Fruit fly (Drosophila melanogaster) whole organism, embryonic: ENCODE data around the gene CG8128.
A peak's percentile ranks its signal among the peaks of the same experiment; 100 is the strongest.

Experiments used
- Awh ChIP-seq: fragments of 200-800 bp; sonication (Bioruptor generic); IDR thresholded peaks from 2 replicates; pipeline ENCODE4, ENCODE4 v1.3.6; 2022; ENCODE audit warnings: missing biosample characterization, missing genetic modification characterization
- B-H2 ChIP-seq: fragments of 200-800 bp; sonication (Bioruptor generic); optimal IDR thresholded peaks from 2 replicates; lab custom pipeline; 2018; ENCODE audit warnings: missing biosample characterization, mild to moderate bottlenecking, missing genetic modification characterization
- CG10209 ChIP-seq: fragments of 200-800 bp; sonication (Bioruptor generic); optimal IDR thresholded peaks from 3 replicates; lab custom pipeline; 2017; ENCODE audit warnings: missing biosample characterization, mild to moderate bottlenecking, missing genetic modification characterization, missing genetic modification reagents
- CG10267 ChIP-seq: fragments of 200-800 bp; sonication (Bioruptor generic); optimal IDR thresholded peaks from 2 replicates; lab custom pipeline; 2018; ENCODE audit warnings: missing biosample characterization, mild to moderate bottlenecking, missing genetic modification characterization, moderate library complexity
- CG10565 ChIP-seq: fragments of 200-800 bp; sonication (Bioruptor generic); optimal IDR thresholded peaks from 3 replicates; lab custom pipeline; 2016; ENCODE audit warnings: missing biosample characterization, mild to moderate bottlenecking, missing genetic modification characterization
- CG10654 ChIP-seq: fragments of 200-800 bp; sonication (Bioruptor generic); optimal IDR thresholded peaks from 2 replicates; lab custom pipeline; 2016; ENCODE audit warnings: missing biosample characterization, missing genetic modification characterization
- CG11456 ChIP-seq: fragments of 200-800 bp; sonication (Bioruptor generic); IDR thresholded peaks from 3 replicates; pipeline ENCODE4 v1.3.6; 2022; ENCODE audit warnings: missing biosample characterization, missing genetic modification characterization
- CG11504 ChIP-seq: fragments of 200-800 bp; sonication (Bioruptor generic); optimal IDR thresholded peaks from 3 replicates; lab custom pipeline; 2019; ENCODE audit warnings: missing biosample characterization, mild to moderate bottlenecking, missing genetic modification characterization, moderate library complexity
- CG12391 ChIP-seq: fragments of 200-800 bp; sonication (Bioruptor generic); optimal IDR thresholded peaks from 3 replicates; lab custom pipeline; 2018; ENCODE audit warnings: missing biosample characterization, mild to moderate bottlenecking, missing genetic modification characterization, moderate library complexity
- CG16815 ChIP-seq: fragments of 200-800 bp; sonication (Bioruptor generic); optimal IDR thresholded peaks from 3 replicates; lab custom pipeline; 2017; ENCODE audit warnings: missing biosample characterization, mild to moderate bottlenecking, missing genetic modification characterization
- CG17361 ChIP-seq: fragments of 200-800 bp; sonication (Bioruptor generic); IDR thresholded peaks from 3 replicates; pipeline ENCODE4 v1.3.6; 2022; ENCODE audit warnings: missing biosample characterization, missing genetic modification characterization
- CG18476 ChIP-seq: fragments of 200-800 bp; sonication (Bioruptor generic); optimal IDR thresholded peaks from 2 replicates; lab custom pipeline; 2016; ENCODE audit warnings: missing biosample characterization, mild to moderate bottlenecking, missing genetic modification characterization
- CG2129 ChIP-seq: fragments of 200-800 bp; sonication (Bioruptor generic); IDR thresholded peaks from 2 replicates; pipeline ENCODE4 v1.3.6; 2022; ENCODE audit warnings: missing biosample characterization, missing genetic modification characterization; ENCODE audit not compliant: partially characterized antibody
- CG31441 ChIP-seq: fragments of 200-800 bp; sonication (Bioruptor generic); IDR thresholded peaks from 2 replicates; pipeline ENCODE4 v1.3.6; 2022; ENCODE audit warnings: missing biosample characterization, missing genetic modification characterization
- CG3995 ChIP-seq: fragments of 200-800 bp; sonication (Bioruptor generic); optimal IDR thresholded peaks from 3 replicates; lab custom pipeline; 2016; ENCODE audit warnings: missing biosample characterization, missing genetic modification characterization
- CG4617 ChIP-seq: fragments of 200-800 bp; sonication (Bioruptor generic); optimal IDR thresholded peaks from 3 replicates; lab custom pipeline; 2016; ENCODE audit warnings: missing biosample characterization, missing genetic modification characterization, borderline replicate concordance
- CG4730 ChIP-seq: fragments of 200-800 bp; sonication (Bioruptor generic); IDR thresholded peaks from 2 replicates; pipeline ENCODE4 v1.3.6; 2022; ENCODE audit warnings: missing biosample characterization, missing genetic modification characterization
- CG7963 ChIP-seq: fragments of 200-800 bp; sonication (Bioruptor generic); IDR thresholded peaks from 3 replicates; pipeline ENCODE4 v1.3.6; 2022; ENCODE audit warnings: missing biosample characterization, missing genetic modification characterization; ENCODE audit not compliant: partially characterized antibody
- CG8388 ChIP-seq: fragments of 200-800 bp; sonication (Bioruptor generic); optimal IDR thresholded peaks from 2 replicates; lab custom pipeline; 2019; ENCODE audit warnings: missing biosample characterization, mild to moderate bottlenecking, missing genetic modification characterization, moderate library complexity
- CTCF ChIP-seq: fragments of 200-800 bp; sonication (Bioruptor generic); optimal IDR thresholded peaks from 2 replicates; lab custom pipeline; 2017; ENCODE audit warnings: missing biosample characterization, mild to moderate bottlenecking, missing genetic modification characterization, moderate library complexity
- Camta ChIP-seq: fragments of 200-800 bp; sonication (Bioruptor generic); optimal IDR thresholded peaks from 2 replicates; lab custom pipeline; 2016; ENCODE audit warnings: missing biosample characterization, missing genetic modification characterization
- Dref ChIP-seq: fragments of 200-800 bp; sonication (Bioruptor generic); IDR thresholded peaks from 2 replicates; pipeline ENCODE4 v1.3.6; 2022; ENCODE audit warnings: missing biosample characterization, missing genetic modification characterization
- HLHmδ ChIP-seq: fragments of 200-800 bp; sonication (Bioruptor generic); optimal IDR thresholded peaks from 2 replicates; lab custom pipeline; 2018; ENCODE audit warnings: missing biosample characterization, mild to moderate bottlenecking, missing genetic modification characterization, moderate library complexity
- HmgD ChIP-seq: fragments of 200-800 bp; sonication (Bioruptor generic); optimal IDR thresholded peaks from 3 replicates; lab custom pipeline; 2016; ENCODE audit warnings: missing biosample characterization, missing genetic modification characterization
- MESR4 ChIP-seq: fragments of 200-800 bp; sonication (Bioruptor generic); optimal IDR thresholded peaks from 2 replicates; lab custom pipeline; 2018; ENCODE audit warnings: missing biosample characterization, mild to moderate bottlenecking, missing genetic modification characterization, moderate library complexity
- Pdp1 ChIP-seq, 2 experiments: fragments of 200-800 bp; sonication (Bioruptor generic); optimal IDR thresholded peaks; 3 replicates each; lab custom pipeline; 2016; ENCODE audit warnings: missing biosample characterization in 2 of 2, missing genetic modification characterization in 2 of 2, mild to moderate bottlenecking in 1 of 2, moderate library complexity in 1 of 2
- Tbp ChIP-seq: fragments of >200 bp; optimal IDR thresholded peaks from 2 replicates; lab custom pipeline; 2018; ENCODE audit warnings: missing biosample characterization, missing genetic modification characterization
- aop ChIP-seq: fragments of 200-800 bp; sonication (Bioruptor generic); IDR thresholded peaks from 2 replicates; pipeline ENCODE4 v1.3.6; 2022; ENCODE audit warnings: missing biosample characterization, missing genetic modification characterization
- btn ChIP-seq: fragments of 200-800 bp; sonication (Bioruptor generic); optimal IDR thresholded peaks from 2 replicates; lab custom pipeline; 2016; ENCODE audit warnings: missing biosample characterization, missing genetic modification characterization
- cato ChIP-seq: fragments of 200-800 bp; sonication (Bioruptor generic); optimal IDR thresholded peaks from 2 replicates; lab custom pipeline; 2016; ENCODE audit warnings: missing biosample characterization, missing genetic modification characterization, borderline replicate concordance
- caup ChIP-seq: fragments of 200-800 bp; sonication (Bioruptor generic); optimal IDR thresholded peaks from 3 replicates; lab custom pipeline; 2017; ENCODE audit warnings: missing biosample characterization, mild to moderate bottlenecking, missing genetic modification characterization, moderate library complexity; ENCODE audit not compliant: severe bottlenecking
- chinmo ChIP-seq: fragments of 200-800 bp; sonication (Bioruptor generic); IDR thresholded peaks from 4 replicates; pipeline ENCODE4 v1.3.6; 2022; ENCODE audit warnings: missing biosample characterization, missing genetic modification characterization; ENCODE audit not compliant: partially characterized antibody
- chm ChIP-seq: fragments of 200-800 bp; sonication (Bioruptor generic); IDR thresholded peaks from 2 replicates; pipeline ENCODE4 v1.3.6; 2022; ENCODE audit warnings: missing biosample characterization, missing genetic modification characterization
- dpn ChIP-seq, 2 experiments: fragments of 200-800 bp; sonication (Bioruptor generic); optimal IDR thresholded peaks; 3 replicates each; lab custom pipeline; 2016; ENCODE audit warnings: missing biosample characterization in 2 of 2, missing genetic modification characterization in 2 of 2
- dysf ChIP-seq: fragments of 200-800 bp; sonication (Bioruptor generic); IDR thresholded peaks from 3 replicates; pipeline ENCODE4 v1.3.6; 2022; ENCODE audit warnings: missing biosample characterization, missing genetic modification characterization
- hth ChIP-seq: fragments of >200 bp; optimal IDR thresholded peaks from 2 replicates; lab custom pipeline; 2017; ENCODE audit warnings: inconsistent platforms
- lbe ChIP-seq: fragments of 200-800 bp; sonication (Bioruptor generic); optimal IDR thresholded peaks from 2 replicates; lab custom pipeline; 2016; ENCODE audit warnings: missing biosample characterization, mild to moderate bottlenecking, missing genetic modification characterization
- lilli ChIP-seq: fragments of 200-800 bp; sonication (Bioruptor generic); optimal IDR thresholded peaks from 3 replicates; lab custom pipeline; 2016; ENCODE audit warnings: missing biosample characterization, missing genetic modification characterization
- lov ChIP-seq, 2 experiments: fragments of 200-800 bp in 1 of 2; fragments of >200 bp in 1 of 2; sonication (Bioruptor generic) in 1 of 2; IDR thresholded peaks in 1 of 2; optimal IDR thresholded peaks in 1 of 2; 2 replicates in 1 of 2; 3 replicates in 1 of 2; pipeline versions ENCODE4 v1.3.6 to Lab custom; 2017 to 2022; ENCODE audit warnings: missing biosample characterization in 1 of 2, missing genetic modification characterization in 1 of 2
- nau ChIP-seq: fragments of 200-800 bp; sonication (Bioruptor generic); optimal IDR thresholded peaks from 3 replicates; lab custom pipeline; 2017; ENCODE audit warnings: missing biosample characterization, mild to moderate bottlenecking, missing genetic modification characterization, missing genetic modification reagents
- p53 ChIP-seq: fragments of 200-800 bp; sonication (Bioruptor generic); optimal IDR thresholded peaks from 2 replicates; lab custom pipeline; 2016; ENCODE audit warnings: missing biosample characterization, missing genetic modification characterization
- pita ChIP-seq: fragments of 200-800 bp; sonication (Bioruptor generic); optimal IDR thresholded peaks from 2 replicates; lab custom pipeline; 2017; ENCODE audit warnings: missing biosample characterization, mild to moderate bottlenecking, missing genetic modification characterization
- ro ChIP-seq: fragments of 200-800 bp; sonication (Bioruptor generic); IDR thresholded peaks from 2 replicates; pipeline ENCODE4 v1.3.6; 2022; ENCODE audit warnings: missing biosample characterization, missing genetic modification characterization
- sisA ChIP-seq: fragments of 200-800 bp; sonication (Bioruptor generic); IDR thresholded peaks from 2 replicates; pipeline ENCODE4 v1.3.6; 2022; ENCODE audit warnings: missing biosample characterization, missing genetic modification characterization
- slou ChIP-seq: fragments of 200-800 bp; sonication (Bioruptor generic); optimal IDR thresholded peaks from 3 replicates; lab custom pipeline; 2016; ENCODE audit warnings: missing biosample characterization, missing genetic modification characterization
- slp2 ChIP-seq: fragments of 200-800 bp; sonication (Bioruptor generic); optimal IDR thresholded peaks from 2 replicates; lab custom pipeline; 2016; ENCODE audit warnings: missing biosample characterization, missing genetic modification characterization
- tna ChIP-seq: fragments of 200-800 bp; sonication (Bioruptor generic); IDR thresholded peaks from 2 replicates; pipeline ENCODE4 v1.3.6; 2022; ENCODE audit warnings: missing biosample characterization, missing genetic modification characterization; ENCODE audit not compliant: partially characterized antibody
- trem ChIP-seq: fragments of 200-800 bp; optimal IDR thresholded peaks from 3 replicates; lab custom pipeline; 2019; ENCODE audit warnings: missing biosample characterization, mild to moderate bottlenecking, missing genetic modification characterization, moderate library complexity
- tup ChIP-seq: fragments of 200-800 bp; sonication (Bioruptor generic); optimal IDR thresholded peaks from 2 replicates; lab custom pipeline; 2016; ENCODE audit warnings: missing biosample characterization, mild to moderate bottlenecking, missing genetic modification characterization, moderate library complexity
- twi ChIP-seq: fragments of 200-800 bp; optimal IDR thresholded peaks from 2 replicates; lab custom pipeline; 2019; ENCODE audit warnings: missing biosample characterization, mild to moderate bottlenecking, missing genetic modification characterization, moderate library complexity
- wor ChIP-seq: fragments of 200-800 bp; sonication (Bioruptor generic); IDR thresholded peaks from 2 replicates; pipeline ENCODE4 v1.3.6; 2022; ENCODE audit warnings: missing biosample characterization, missing genetic modification characterization
- yki ChIP-seq: fragments of >200 bp; optimal IDR thresholded peaks from 3 replicates; lab custom pipeline; 2018

CG8128 gene

dm6 chrX:15712409-15712808 lies 15.1 kb downstream of the CG8128 start, which contains the start of gene HUWE1 (continued):
- TF ChIP-seq lov (optimal IDR thresholded peaks at IDR 0.05; lab: Kevin White, UChicago) = no peak
- no peak for TF ChIP-seq lov (GFP tag; IDR thresholded peaks at IDR 0.05; lab: Robert Waterston, UW)
- TF ChIP-seq cato = no peak
- no peak for TF ChIP-seq p53 (GFP tag; lab: Kevin White, UChicago)
- TF ChIP-seq nau (GFP tag; lab: Kevin White, UChicago) = no peak
- peak; percentile 88; the same call in 3 of the 4 replicates for TF ChIP-seq chinmo (GFP tag; lab: Robert Waterston, UW)
- TF ChIP-seq CG11504 = no peak
- TF ChIP-seq CG2129 (GFP tag; lab: Robert Waterston, UW) = peak; percentile 53; the same call in 1 of the 2 replicates
- TF ChIP-seq CG16815 (GFP tag; lab: Kevin White, UChicago) = no peak
- TF ChIP-seq CG4730 (GFP tag; lab: Robert Waterston, UW) = no peak
- TF ChIP-seq sisA (GFP tag; lab: Robert Waterston, UW) = no peak
- no peak for TF ChIP-seq slou (GFP tag; lab: Kevin White, UChicago)
- TF ChIP-seq ro = no peak
- TF ChIP-seq CG12391 (tag; lab: Kevin White, UChicago) = peak; percentile 37
- TF ChIP-seq CG11456 = no peak
- TF ChIP-seq trem = peak; percentile 57
- no peak for TF ChIP-seq tup (GFP tag; lab: Kevin White, UChicago)
- TF ChIP-seq CG3995 = peak; percentile 98
- TF ChIP-seq tna (GFP tag; lab: Robert Waterston, UW) = peak; percentile 64
- peak; percentile 43 for TF ChIP-seq HmgD (GFP tag; lab: Kevin White, UChicago)
- TF ChIP-seq CG17361 (GFP tag; lab: Robert Waterston, UW) = no peak
- TF ChIP-seq btn (GFP tag; lab: Kevin White, UChicago) = no peak
- no peak for TF ChIP-seq Tbp (GFP tag; lab: Kevin White, UChicago)
- peak in 1 of 2 experiments; percentile 4 for TF ChIP-seq dpn (GFP tag; optimal IDR thresholded peaks at IDR 0.05; lab: Kevin White, UChicago)
- no peak for TF ChIP-seq chm (GFP tag; lab: Robert Waterston, UW)
- peak; percentile 47 for TF ChIP-seq lilli (GFP tag; lab: Kevin White, UChicago)
- TF ChIP-seq aop = no peak
- peak; percentile 82 for TF ChIP-seq Dref (GFP tag; lab: Robert Waterston, UW)
- TF ChIP-seq CG8388 (GFP tag; lab: Kevin White, UChicago) = no peak
- TF ChIP-seq CG10209 (GFP tag; lab: Kevin White, UChicago) = no peak
- TF ChIP-seq CG10267 (tag; lab: Kevin White, UChicago) = peak; percentile 94
- peak; percentile 79 for TF ChIP-seq CG7963 (GFP tag; lab: Robert Waterston, UW)
- no peak for TF ChIP-seq slp2 (GFP tag; lab: Kevin White, UChicago)
- no peak for TF ChIP-seq hth (lab: Kevin White, UChicago)
- TF ChIP-seq CG10565 (GFP tag; lab: Kevin White, UChicago) = no peak
- TF ChIP-seq Awh (GFP tag; lab: Robert Waterston, UW) = no peak
- no peak for TF ChIP-seq caup (GFP tag; lab: Kevin White, UChicago)
- no peak for TF ChIP-seq yki
- TF ChIP-seq dysf (GFP tag; lab: Robert Waterston, UW) = no peak; the same call in 2 of the 3 replicates
- no peak for TF ChIP-seq Pdp1 (GFP tag; optimal IDR thresholded peaks at IDR 0.05; lab: Kevin White, UChicago)
- peak; percentile 62 for TF ChIP-seq CG4617
- TF ChIP-seq wor (GFP tag; lab: Robert Waterston, UW) = no peak
- TF ChIP-seq CG18476 (GFP tag; lab: Kevin White, UChicago) = no peak
- no peak for TF ChIP-seq B-H2
- TF ChIP-seq lbe (GFP tag; lab: Kevin White, UChicago) = no peak
- TF ChIP-seq CG10654 (GFP tag; lab: Kevin White, UChicago) = no peak
- TF ChIP-seq twi (tag; lab: Kevin White, UChicago) = no peak
- TF ChIP-seq MESR4 (GFP tag; lab: Kevin White, UChicago) = peak; percentile 82
- TF ChIP-seq pita (GFP tag; lab: Kevin White, UChicago) = no peak
- TF ChIP-seq HLHmδ = no peak
- no peak for TF ChIP-seq CTCF
- TF ChIP-seq Camta (GFP tag; lab: Kevin White, UChicago) = no peak
- TF ChIP-seq CG31441 (GFP tag; lab: Robert Waterston, UW) = no peak
